Fruit fly (Drosophila melanogaster): Measurements from ENCODE around the gene GstT4.

DNA sequence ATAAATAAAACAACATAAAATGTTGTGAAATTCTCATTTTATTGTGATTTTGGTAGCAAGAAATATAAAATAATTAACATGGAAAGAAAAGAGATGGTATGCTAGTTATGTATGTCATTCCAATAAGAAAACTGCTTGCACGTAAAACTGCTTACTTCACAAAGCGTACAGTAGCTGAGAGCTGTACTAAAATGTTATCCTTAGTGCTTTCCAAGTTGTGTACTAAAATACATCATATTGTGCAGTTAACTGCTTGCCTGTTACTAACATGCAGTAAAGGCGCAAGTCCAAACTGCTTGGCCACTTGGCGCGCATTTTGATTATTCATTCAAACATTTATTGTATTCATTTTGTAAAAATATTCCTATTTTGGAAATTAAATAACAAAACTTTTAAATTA is 16.5 kb downstream of the GstT4 start:
- TF ChIP-seq esn (GFP tag; optimal IDR thresholded peaks at IDR 0.05) (no peak), vri (GFP tag; optimal IDR thresholded peaks at IDR 0.05) (no peak), CG7368 (GFP tag; optimal IDR thresholded peaks at IDR 0.05) (no peak), Smox (GFP tag; optimal IDR thresholded peaks at IDR 0.05) (no peak), topi (GFP tag; optimal IDR thresholded peaks at IDR 0.05) (no peak), lz (GFP tag; optimal IDR thresholded peaks at IDR 0.05) (no peak), CG16779 (tag; optimal IDR thresholded peaks at IDR 0.05) (no peak), CG11762 (GFP tag; optimal IDR thresholded peaks at IDR 0.05; ENCODE audit: insufficient read depth) (no peak), Hr39 (GFP tag; optimal IDR thresholded peaks at IDR 0.05) (no peak), CG10669 (GFP tag; optimal IDR thresholded peaks at IDR 0.05) (no peak), CG9139 (GFP tag; optimal IDR thresholded peaks at IDR 0.05) (no peak), CG10631 (GFP tag; optimal IDR thresholded peaks at IDR 0.05) (no peak), CG6163 (GFP tag; IDR thresholded peaks at IDR 0.05) (no peak), Ets21C (GFP tag; optimal IDR thresholded peaks at IDR 0.05) (no peak)
